Worm (Caenorhabditis elegans) whole organism, L4/young adult: Measurements from ENCODE around the gene oac-54.

Source experiments
- W03F9.2 ChIP-seq: fragments of 150-350 bp; optimal IDR thresholded peaks from 2 replicates; lab custom pipeline; 2014; ENCODE audit warnings: missing biosample characterization, missing genetic modification characterization
- dao-5 ChIP-seq: sonication (generic microtip); optimal IDR thresholded peaks from 2 replicates; lab custom pipeline; 2016; ENCODE audit warnings: missing genotype, missing genetic modification characterization, moderate library complexity, missing compliant biosample characterization
- him-1 ChIP-seq: sonication (generic microtip); optimal IDR thresholded peaks from 2 replicates; lab custom pipeline; 2016; ENCODE audit warnings: missing genotype, missing genetic modification reagents, missing genetic modification characterization, missing compliant biosample characterization

Gene oac-54

DNA sequence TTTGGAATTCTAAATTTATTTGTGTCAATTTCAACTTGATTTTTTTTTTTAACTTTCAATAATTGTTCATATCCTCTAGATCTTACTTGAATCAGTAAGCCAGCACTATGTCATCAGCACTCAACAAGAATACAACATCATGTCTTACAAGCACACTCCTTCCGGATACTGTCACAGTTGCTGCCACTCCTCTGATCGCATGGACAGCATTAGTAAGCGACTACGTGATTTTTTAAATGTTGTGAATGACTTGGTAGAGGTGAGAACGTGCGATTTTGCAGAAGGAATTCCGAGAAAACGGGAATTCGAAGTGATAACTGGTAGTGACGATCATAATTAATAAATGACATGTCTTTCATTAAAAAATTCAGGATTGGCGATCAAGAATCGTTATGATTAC, at the start of gene oac-54:
TSS of gene oac-54 (plus strand) at position 83 of the 400 bp plus-strand sequence.
- TF ChIP-seq dao-5: no peak

ce11 chrII:9108443-9108842, 49.5 kb upstream of the oac-54 start, which contains the start of gene dnj-23:
Gene dnj-23 (minus strand): TSS chrII:9108600.
- TF ChIP-seq dao-5 (no peak), him-1 (tag; lab: Kevin White, UChicago) (no peak), W03F9.2 (tag; lab: Kevin White, UChicago) (no peak)

DNA sequence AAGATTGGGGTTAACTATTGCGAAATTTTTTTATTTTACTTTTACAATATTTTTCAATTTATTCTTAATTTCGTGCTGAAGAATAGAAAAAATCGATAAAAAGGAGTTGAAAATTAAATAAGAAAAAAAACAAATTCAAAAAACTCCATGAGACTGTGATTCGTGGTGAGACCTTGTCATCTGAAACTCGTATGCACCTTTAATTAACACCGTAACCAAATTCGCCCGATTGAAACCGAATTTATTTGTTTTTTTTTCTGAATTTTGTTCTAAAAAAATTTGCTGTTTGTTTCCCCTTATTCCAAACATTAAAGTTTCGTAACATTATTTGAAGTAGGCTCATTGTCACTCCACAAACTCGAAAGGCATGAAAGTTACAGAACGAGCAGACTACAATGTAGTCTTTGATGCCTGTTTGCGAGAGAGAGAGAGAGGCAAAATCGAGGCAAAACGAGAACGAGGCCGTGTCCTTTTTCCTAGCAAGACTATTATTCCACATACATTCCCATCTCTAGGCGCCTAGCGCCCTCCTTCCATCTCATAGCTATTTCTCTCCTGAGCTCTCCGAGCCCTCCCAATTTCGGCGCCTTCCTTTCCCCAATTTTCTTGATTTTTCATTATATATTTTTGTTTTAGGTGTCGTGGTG, 48.9 kb upstream of the oac-54 start, which contains the start of gene T24H10.4:
TSS of gene T24H10.4 (plus strand) at position 630 of the 647 bp plus-strand sequence.
- no peak for TF ChIP-seq dao-5
- TF ChIP-seq W03F9.2 (tag; lab: Kevin White, UChicago): no peak
- no peak for TF ChIP-seq him-1 (tag; lab: Kevin White, UChicago)

- TF ChIP-seq dao-5 (no peak), W03F9.2 (tag; lab: Kevin White, UChicago) (no peak), him-1 (tag; lab: Kevin White, UChicago) (no peak)
These were observed 46.4 kb upstream of the oac-54 start for ce11 chrII:9111471-9112016.

ce11 chrII:9112851-9113250, 45.1 kb upstream of the oac-54 start, which contains the start of gene jun-1:
Gene jun-1 (plus strand): TSS chrII:9113157.
- TF ChIP-seq W03F9.2 (tag; lab: Kevin White, UChicago) (peak; percentile 62), dao-5 (no peak), him-1 (tag; lab: Kevin White, UChicago) (peak; percentile 4)

ce11 chrII:9113759-9114158, 44.2 kb upstream of the oac-54 start:
- no peak for TF ChIP-seq him-1 (tag; lab: Kevin White, UChicago)
- TF ChIP-seq W03F9.2 (tag; lab: Kevin White, UChicago): no peak
- TF ChIP-seq dao-5: no peak

DNA sequence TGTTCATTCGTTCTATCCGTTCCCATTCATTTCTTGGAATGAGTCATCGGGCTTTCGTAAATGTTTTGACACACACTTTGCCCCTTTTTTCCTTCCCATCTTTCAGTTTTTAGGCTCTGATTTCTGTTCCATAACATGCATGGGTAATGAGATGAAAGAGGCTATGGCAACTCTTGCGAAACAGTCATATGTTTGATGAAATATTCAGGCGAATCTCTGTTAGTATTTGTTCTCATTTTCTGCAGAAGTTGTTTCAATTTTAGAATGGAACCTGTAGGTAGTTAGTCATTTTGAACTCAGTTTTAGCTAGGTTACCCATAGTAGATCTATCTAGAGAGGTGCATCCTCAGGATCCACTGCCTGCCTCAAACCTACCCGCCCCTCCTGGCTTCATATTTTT, 42.9 kb upstream of the oac-54 start:
- no peak for TF ChIP-seq dao-5
- TF ChIP-seq him-1 (tag; lab: Kevin White, UChicago): no peak
- no peak for TF ChIP-seq W03F9.2 (tag; lab: Kevin White, UChicago)

- TF ChIP-seq him-1 (tag; lab: Kevin White, UChicago): no peak
These were observed 42.3 kb upstream of the oac-54 start for ce11 chrII:9115644-9116043.

ce11 chrII:9116404-9116803, 41.5 kb upstream of the oac-54 start:
- TF ChIP-seq him-1 (tag; lab: Kevin White, UChicago) (no peak), W03F9.2 (tag; lab: Kevin White, UChicago) (no peak)

DNA sequence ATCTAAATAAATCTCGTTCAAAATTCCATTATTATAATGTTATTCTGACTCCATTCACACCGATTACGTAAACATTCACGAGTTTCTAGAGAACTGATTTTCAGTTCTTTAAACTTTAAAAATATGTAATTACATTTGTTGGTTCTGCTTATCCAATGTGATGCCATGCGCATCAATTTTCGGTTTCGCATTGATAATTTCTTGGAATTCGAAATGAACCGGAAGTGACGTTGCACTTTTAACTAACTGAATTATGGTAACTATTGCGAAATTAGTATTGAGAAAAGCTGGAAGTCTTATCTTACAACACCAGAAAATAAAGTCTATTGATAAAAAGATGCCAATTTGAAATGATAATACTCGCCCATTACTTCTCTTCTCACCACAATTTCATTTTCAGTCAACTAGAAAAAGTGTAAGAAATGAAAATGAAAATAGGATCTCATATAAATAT, 40.1 kb upstream of the oac-54 start:
- no peak for TF ChIP-seq W03F9.2 (tag; lab: Kevin White, UChicago)
- TF ChIP-seq dao-5: no peak
- TF ChIP-seq him-1 (tag; lab: Kevin White, UChicago): no peak

ce11 chrII:9120329-9120728, 37.6 kb upstream of the oac-54 start:
- no peak for TF ChIP-seq dao-5
- no peak for TF ChIP-seq W03F9.2 (tag; lab: Kevin White, UChicago)
- no peak for TF ChIP-seq him-1 (tag; lab: Kevin White, UChicago)

DNA sequence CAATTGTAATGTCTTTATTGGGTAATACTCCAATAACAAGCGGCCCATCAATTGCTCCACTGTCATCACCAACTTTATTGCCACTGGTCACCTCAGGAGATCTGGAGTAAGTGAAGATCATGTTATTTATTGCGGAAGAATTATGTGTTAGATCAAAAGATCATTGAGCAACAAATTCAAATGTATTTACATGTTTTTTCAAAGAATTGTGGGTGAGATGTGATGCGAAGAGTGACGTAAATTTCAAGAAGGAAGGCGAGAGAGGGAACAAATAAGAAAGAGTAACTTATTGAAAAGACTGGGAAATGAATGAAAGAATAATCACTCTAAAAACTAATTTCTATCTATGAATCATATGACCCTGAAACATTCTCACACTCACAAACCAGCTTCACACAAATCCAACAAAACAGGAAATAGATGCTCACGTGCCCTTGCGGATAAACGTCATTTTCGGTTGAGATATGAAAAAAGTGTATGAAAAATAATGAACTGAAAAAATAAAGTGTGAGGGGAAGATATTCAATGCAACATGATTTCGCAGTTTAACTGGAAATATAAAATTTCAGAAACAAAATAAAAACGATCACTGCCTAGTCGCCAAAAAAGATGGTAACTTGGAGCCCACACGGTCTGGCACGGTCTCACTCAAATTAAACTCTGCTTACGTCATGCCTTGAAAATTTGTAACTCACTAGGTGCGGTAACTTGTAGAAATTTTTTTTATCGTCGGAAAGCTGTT, 36.9 kb upstream of the oac-54 start:
- no peak for TF ChIP-seq W03F9.2 (tag; lab: Kevin White, UChicago)
- no peak for TF ChIP-seq him-1 (tag; lab: Kevin White, UChicago)
- TF ChIP-seq dao-5: no peak

DNA sequence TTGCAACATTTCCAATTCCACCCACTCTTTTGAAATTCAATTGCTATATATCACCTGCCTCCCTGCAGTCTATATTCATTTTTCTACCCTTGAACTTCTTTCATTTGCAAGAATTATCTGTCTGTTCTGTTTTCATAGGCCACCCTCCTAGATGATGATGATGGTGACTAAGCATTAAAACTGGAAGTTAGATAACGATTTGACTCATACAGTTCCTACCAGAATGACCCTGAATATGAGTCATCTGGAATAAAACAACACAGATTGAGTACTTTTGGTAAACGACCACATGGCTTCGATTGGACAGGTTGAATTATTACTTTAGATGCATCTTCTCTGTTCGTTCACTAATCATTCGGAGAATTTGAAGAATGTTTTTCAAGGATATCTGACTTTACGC, 33.6 kb upstream of the oac-54 start:
- TF ChIP-seq him-1 (tag; lab: Kevin White, UChicago) (no peak), W03F9.2 (tag; lab: Kevin White, UChicago) (no peak), dao-5 (no peak)

DNA sequence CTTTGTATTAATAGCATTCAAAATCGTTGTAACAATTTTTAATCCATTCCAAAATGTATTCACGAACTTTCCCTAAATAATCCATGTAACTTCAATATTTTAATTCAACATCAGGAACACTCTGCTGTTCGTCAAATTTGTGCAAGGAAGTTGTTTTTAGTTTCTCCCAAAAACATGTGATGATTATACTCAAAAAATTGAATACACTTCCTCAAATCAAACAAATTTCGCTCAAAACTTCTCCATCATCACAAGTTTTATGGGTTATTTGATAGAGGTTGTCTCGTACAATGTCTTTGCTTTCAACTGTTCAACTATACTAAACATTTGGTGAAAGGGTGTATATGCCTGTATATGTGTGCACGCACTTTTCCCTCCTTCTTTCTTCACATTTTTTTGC, 32.9 kb upstream of the oac-54 start:
- TF ChIP-seq dao-5: no peak
- TF ChIP-seq W03F9.2 (tag; lab: Kevin White, UChicago): no peak
- TF ChIP-seq him-1 (tag; lab: Kevin White, UChicago): no peak
